Worm (Caenorhabditis elegans): Measurements from ENCODE around the gene F14H8.2.

F14H8.2 gene

DNA sequence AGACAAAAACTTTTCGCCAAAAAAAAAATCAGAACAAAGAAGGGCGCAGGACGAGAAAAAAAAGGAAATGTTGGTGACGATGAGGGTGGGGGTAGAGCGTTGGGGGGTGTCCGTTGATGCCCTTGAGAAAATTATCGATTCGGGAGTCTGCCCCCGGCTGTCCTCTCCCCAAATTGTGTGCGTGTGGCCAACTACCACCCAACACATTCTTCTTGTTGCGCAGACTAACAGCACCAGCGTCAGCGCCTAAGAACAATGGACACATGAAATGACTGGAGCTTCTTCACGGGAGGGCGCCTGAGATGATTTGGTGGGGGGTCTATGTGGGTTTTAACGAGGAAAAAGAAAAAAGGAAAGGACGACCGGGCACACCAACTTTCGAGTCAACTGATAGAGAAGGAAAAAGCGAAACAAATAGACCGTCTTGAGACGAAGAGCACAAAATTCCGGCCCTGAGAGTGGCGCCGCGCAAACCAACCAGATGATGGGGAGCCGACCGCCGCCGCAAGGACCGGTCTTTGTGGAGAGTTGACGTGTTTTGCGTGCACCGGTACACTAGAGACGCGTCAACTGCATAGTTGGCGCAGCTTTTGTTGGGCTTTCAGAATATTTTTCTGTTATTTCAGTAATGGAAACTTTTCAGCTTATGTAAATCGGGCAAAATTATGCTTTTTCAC lies 45.1 kb upstream of the F14H8.2 start, which contains the start of gene C25D7.9 (continued):
- TF ChIP-seq blmp-1 (tag; optimal IDR thresholded peaks at IDR 0.05), result no peak
- TF ChIP-seq pax-3 (tag; optimal IDR thresholded peaks at IDR 0.05), result peak; percentile 9
- peak; percentile 28 for TF ChIP-seq xbp-1 (tag; optimal IDR thresholded peaks at IDR 0.05)
- TF ChIP-seq lin-39 (tag; optimal IDR thresholded peaks at IDR 0.05), result no peak
- peak; percentile 47 to 53 for TF ChIP-seq lin-35 (GFP tag; optimal IDR thresholded peaks at IDR 0.05)
- peak; percentile 72 for TF ChIP-seq rnt-1 (tag; optimal IDR thresholded peaks at IDR 0.05)
- TF ChIP-seq nhr-90 (tag; optimal IDR thresholded peaks at IDR 0.05; ENCODE audit: poor library complexity), result no peak
- no peak for TF ChIP-seq fkh-10 (GFP tag; optimal IDR thresholded peaks at IDR 0.05)
- TF ChIP-seq nhr-20 (tag; optimal IDR thresholded peaks at IDR 0.05), result peak; percentile 31
- TF ChIP-seq nhr-84 (tag; optimal IDR thresholded peaks at IDR 0.05), result no peak
- TF ChIP-seq aha-1 (tag; optimal IDR thresholded peaks at IDR 0.05), result no peak
- TF ChIP-seq isw-1 (GFP tag; IDR thresholded peaks at IDR 0.05), result 0 out of 2 replicates have a peak, but pooled peaks have one; percentile 2
- TF ChIP-seq unc-98 (GFP tag; IDR thresholded peaks at IDR 0.05), result no peak
- TF ChIP-seq dsc-1 (tag; optimal IDR thresholded peaks at IDR 0.05), result peak; percentile 2
- TF ChIP-seq ceh-82 (tag; optimal IDR thresholded peaks at IDR 0.05), result peak in 1 of 3 experiments; percentile 32
- no peak for TF ChIP-seq ztf-11 (tag; optimal IDR thresholded peaks at IDR 0.05)
- peak; percentile 31 to 62 for TF ChIP-seq lsy-2 (tag; optimal IDR thresholded peaks at IDR 0.05)
- TF ChIP-seq nhr-11 (tag; optimal IDR thresholded peaks at IDR 0.05), result no peak
- no peak for TF ChIP-seq elt-2 (tag; optimal IDR thresholded peaks at IDR 0.05)
- peak; percentile 46 for TF ChIP-seq snu-23 (GFP tag; optimal IDR thresholded peaks at IDR 0.05)
- TF ChIP-seq mep-1 (tag; optimal IDR thresholded peaks at IDR 0.05), result peak; percentile 18
- no peak for TF ChIP-seq ceh-8 (GFP tag; optimal IDR thresholded peaks at IDR 0.05)
- TF ChIP-seq mef-2 (tag; optimal IDR thresholded peaks at IDR 0.05), result no peak
- no peak for TF ChIP-seq unc-130 (tag; optimal IDR thresholded peaks at IDR 0.05)
- TF ChIP-seq nhr-28 (tag; optimal IDR thresholded peaks at IDR 0.05), result no peak
- no peak for TF ChIP-seq zip-4 (GFP tag; optimal IDR thresholded peaks at IDR 0.05)
- TF ChIP-seq C04F5.9 (tag; optimal IDR thresholded peaks at IDR 0.05), result no peak
- no peak for TF ChIP-seq lir-3 (tag; optimal IDR thresholded peaks at IDR 0.05; ENCODE audit: poor library complexity)
- no peak for TF ChIP-seq ceh-90 (tag; optimal IDR thresholded peaks at IDR 0.05)
- TF ChIP-seq egl-27 (tag; optimal IDR thresholded peaks at IDR 0.05), result no peak
- TF ChIP-seq fos-1 (tag; optimal IDR thresholded peaks at IDR 0.05), result no peak
- no peak for TF ChIP-seq tlp-1 (tag; optimal IDR thresholded peaks at IDR 0.05)
- TF ChIP-seq swsn-7 (tag; optimal IDR thresholded peaks at IDR 0.05), result peak; percentile 19
- no peak for TF ChIP-seq ets-5 (GFP tag; IDR thresholded peaks at IDR 0.05)
- TF ChIP-seq efl-1 (optimal IDR thresholded peaks at IDR 0.05), result peak; percentile 34 to 53
- peak; percentile 37 to 89 for TF ChIP-seq efl-1 (GFP tag; optimal IDR thresholded peaks at IDR 0.05 in 1 of 2)
- no peak for TF ChIP-seq nhr-12 (tag; optimal IDR thresholded peaks at IDR 0.05)
- no peak for TF ChIP-seq mab-9 (GFP tag; IDR thresholded peaks at IDR 0.05)
- TF ChIP-seq nhr-76 (tag; optimal IDR thresholded peaks at IDR 0.05), result no peak
- no peak for TF ChIP-seq sox-4 (tag; optimal IDR thresholded peaks at IDR 0.05)
- TF ChIP-seq snpc-4 (tag; optimal IDR thresholded peaks at IDR 0.05), result no peak
- peak; percentile 17 for TF ChIP-seq skn-1 (tag; optimal IDR thresholded peaks at IDR 0.05)
- TF ChIP-seq grh-1 (GFP tag; IDR thresholded peaks at IDR 0.05), result peak; percentile 51
- TF ChIP-seq zag-1 (tag; optimal IDR thresholded peaks at IDR 0.05), result no peak
- no peak for TF ChIP-seq alr-1 (tag; optimal IDR thresholded peaks at IDR 0.05; ENCODE audit: borderline replicate concordance)
- TF ChIP-seq irx-1 (tag; optimal IDR thresholded peaks at IDR 0.05), result no peak
- TF ChIP-seq sup-37 (GFP tag; optimal IDR thresholded peaks at IDR 0.05), result no peak
- TF ChIP-seq lin-15B (tag; optimal IDR thresholded peaks at IDR 0.05), result no peak
- TF ChIP-seq ztf-4 (tag; optimal IDR thresholded peaks at IDR 0.05), result no peak
- no peak for TF ChIP-seq ceh-63 (GFP tag; optimal IDR thresholded peaks at IDR 0.05)
- TF ChIP-seq nhr-47 (tag; optimal IDR thresholded peaks at IDR 0.05), result no peak
- TF ChIP-seq lin-13 (GFP tag; optimal IDR thresholded peaks at IDR 0.05), result peak; percentile 32
- no peak for TF ChIP-seq egl-13 (tag; optimal IDR thresholded peaks at IDR 0.05)
